Worm (Caenorhabditis elegans): ENCODE measurements around the gene D1086.3.

Gene D1086.3

ce11 chrV:14092403-14092802 lies at the start of gene D1086.3:
TSS of gene D1086.3 (plus strand) at chrV:14092792.
- TF ChIP-seq lin-14 (GFP tag; optimal IDR thresholded peaks at IDR 0.05) (peak; percentile 4), unc-130 (tag; optimal IDR thresholded peaks at IDR 0.05) (no peak), nhr-11 (tag; optimal IDR thresholded peaks at IDR 0.05) (no peak), ceh-90 (tag; optimal IDR thresholded peaks at IDR 0.05) (no peak), nhr-71 (tag; optimal IDR thresholded peaks at IDR 0.05) (peak; percentile 82), rnt-1 (tag; optimal IDR thresholded peaks at IDR 0.05) (peak; percentile 82), egl-13 (tag; optimal IDR thresholded peaks at IDR 0.05) (no peak), hpl-2 (GFP tag; optimal IDR thresholded peaks at IDR 0.05) (no peak), nhr-12 (tag; optimal IDR thresholded peaks at IDR 0.05) (no peak), jun-1 (tag; optimal IDR thresholded peaks at IDR 0.05) (no peak), unc-62 (GFP tag; optimal IDR thresholded peaks at IDR 0.05) (no peak), nhr-77 (tag; optimal IDR thresholded peaks at IDR 0.05) (no peak), ces-1 (GFP tag; optimal IDR thresholded peaks at IDR 0.05) (no peak), elt-2 (tag; optimal IDR thresholded peaks at IDR 0.05) (peak; percentile 55), nhr-47 (tag; optimal IDR thresholded peaks at IDR 0.05) (peak; percentile 72), nhr-19 (GFP tag; conservative IDR thresholded peaks at IDR 0.05) (peak; percentile 80), snpc-4 (tag; optimal IDR thresholded peaks at IDR 0.05) (peak; percentile 98), xbp-1 (tag; optimal IDR thresholded peaks at IDR 0.05) (peak; percentile 27), ceh-63 (GFP tag; optimal IDR thresholded peaks at IDR 0.05) (no peak), vab-15 (tag; optimal IDR thresholded peaks at IDR 0.05) (no peak), nhr-85 (tag) (peak; percentile 87), pqm-1 (tag; optimal IDR thresholded peaks at IDR 0.05) (no peak), dsc-1 (tag; optimal IDR thresholded peaks at IDR 0.05) (peak; percentile 47), nhr-76 (tag; optimal IDR thresholded peaks at IDR 0.05) (no peak), swsn-7 (tag; optimal IDR thresholded peaks at IDR 0.05) (peak; percentile 65), alr-1 (tag; optimal IDR thresholded peaks at IDR 0.05; ENCODE audit: borderline replicate concordance) (no peak), lsy-2 (tag; optimal IDR thresholded peaks at IDR 0.05) (peak in 1 of 2 experiments; percentile 42), mdl-1 (tag; optimal IDR thresholded peaks at IDR 0.05) (no peak), nhr-90 (tag; optimal IDR thresholded peaks at IDR 0.05; ENCODE audit: poor library complexity) (peak; percentile 82), ama-1 (optimal IDR thresholded peaks at IDR 0.05) (peak; percentile 70), lin-13 (GFP tag; optimal IDR thresholded peaks at IDR 0.05) (no peak), dpl-1 (GFP tag; optimal IDR thresholded peaks at IDR 0.05) (no peak), irx-1 (tag; optimal IDR thresholded peaks at IDR 0.05) (no peak), unc-98 (GFP tag; IDR thresholded peaks at IDR 0.05) (no peak), C34B4.2 (tag; optimal IDR thresholded peaks at IDR 0.05) (no peak), lin-35 (GFP tag; optimal IDR thresholded peaks at IDR 0.05) (no peak), F16B12.6 (tag; optimal IDR thresholded peaks at IDR 0.05) (no peak), C16A3.4 (tag; optimal IDR thresholded peaks at IDR 0.05) (no peak), grh-1 (GFP tag; IDR thresholded peaks at IDR 0.05) (peak; percentile 53; the same call in 1 of the 2 replicates), hlh-17 (GFP tag; optimal IDR thresholded peaks at IDR 0.05; ENCODE audit: borderline replicate concordance) (no peak), sptf-1 (tag; optimal IDR thresholded peaks at IDR 0.05) (no peak), fkh-10 (GFP tag; optimal IDR thresholded peaks at IDR 0.05) (no peak), mef-2 (tag; optimal IDR thresholded peaks at IDR 0.05) (no peak), mep-1 (tag; optimal IDR thresholded peaks at IDR 0.05) (peak; percentile 4), ceh-8 (GFP tag; optimal IDR thresholded peaks at IDR 0.05) (no peak), efl-1 (optimal IDR thresholded peaks at IDR 0.05) (peak; percentile 17 to 47), efl-1 (GFP tag; optimal IDR thresholded peaks at IDR 0.05 in 1 of 2) (peak in 1 of 2 experiments; percentile 92), lin-39 (tag; optimal IDR thresholded peaks at IDR 0.05) (peak; percentile 75), nhr-20 (tag; optimal IDR thresholded peaks at IDR 0.05) (peak; percentile 51), ztf-11 (tag; optimal IDR thresholded peaks at IDR 0.05) (no peak), ceh-82 (tag; optimal IDR thresholded peaks at IDR 0.05) (no peak), aly-2 (tag; optimal IDR thresholded peaks at IDR 0.05) (peak; percentile 37), lin-15B (tag; optimal IDR thresholded peaks at IDR 0.05) (no peak), Y116A8C.19 (tag; optimal IDR thresholded peaks at IDR 0.05; ENCODE audit: borderline replicate concordance) (no peak)
